Fruit fly (Drosophila melanogaster): ENCODE data around the gene kug.

kug gene

DNA sequence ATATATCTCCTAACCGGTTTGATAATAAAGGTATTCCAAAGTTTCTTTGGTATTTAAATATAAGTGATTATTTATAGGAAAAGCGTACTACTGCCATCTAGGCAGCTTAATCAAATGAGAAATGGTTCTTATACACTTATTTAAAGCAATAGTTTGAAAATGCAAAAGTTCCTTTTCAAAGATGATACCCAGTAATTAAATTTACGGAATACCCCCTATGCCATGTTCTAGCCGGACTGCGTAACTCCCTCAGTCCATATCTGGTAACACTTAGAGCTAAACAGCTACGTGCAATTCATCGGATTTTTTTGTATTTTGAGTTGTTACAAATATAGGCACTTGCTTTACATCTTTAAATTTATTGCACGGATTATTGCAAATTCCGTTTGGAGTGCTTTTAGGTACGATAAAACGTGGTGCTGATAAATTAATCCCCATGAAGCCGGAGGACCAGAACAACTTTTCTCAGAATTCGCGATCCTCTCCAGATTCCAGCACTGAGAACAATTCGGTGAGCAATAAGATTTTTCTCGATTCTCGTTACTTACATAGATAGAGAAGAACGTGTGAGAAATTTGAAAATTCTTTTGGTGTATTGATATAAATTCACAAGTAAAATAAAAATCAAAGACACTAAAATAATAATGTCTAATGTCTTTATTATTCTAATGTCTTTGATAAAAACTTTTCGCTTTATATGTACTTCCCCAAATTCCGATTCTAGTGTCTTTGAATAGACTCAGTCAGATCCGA, 2.4 kb upstream of the kug start, which contains the start of gene CG7668 (continued):
- TF ChIP-seq Dll (GFP tag; IDR thresholded peaks at IDR 0.05; ENCODE audit: partially characterized antibody) (peak; percentile 33; the same call in 1 of the 4 replicates), Chrac-16 (GFP tag; optimal IDR thresholded peaks at IDR 0.05) (peak; percentile 83), CG4404 (GFP tag; IDR thresholded peaks at IDR 0.05) (no peak; the same call in 1 of the 2 replicates), gcm (GFP tag; optimal IDR thresholded peaks at IDR 0.05) (peak; percentile 93), CG5953 (GFP tag; IDR thresholded peaks at IDR 0.05) (peak; percentile 82), CG12391 (tag; optimal IDR thresholded peaks at IDR 0.05) (peak; percentile 96), CG6272 (GFP tag; IDR thresholded peaks at IDR 0.05) (no peak), ken (GFP tag; IDR thresholded peaks at IDR 0.05) (peak; percentile 91; the same call in 2 of the 3 replicates), CG16815 (GFP tag; optimal IDR thresholded peaks at IDR 0.05) (peak; percentile 81), esg (GFP tag; conservative IDR thresholded peaks at IDR 0.05) (peak; percentile 85), knrl (GFP tag; IDR thresholded peaks at IDR 0.05; ENCODE audit: partially characterized antibody) (no peak; the same call in 2 of the 3 replicates), CG2116 (GFP tag; optimal IDR thresholded peaks at IDR 0.05) (peak; percentile 68), tna (GFP tag; IDR thresholded peaks at IDR 0.05; ENCODE audit: partially characterized antibody) (no peak), CG15269 (tag; optimal IDR thresholded peaks at IDR 0.05) (peak; percentile 92), Usf (GFP tag; optimal IDR thresholded peaks at IDR 0.05) (peak; percentile 63), scrt (GFP tag; optimal IDR thresholded peaks at IDR 0.05) (peak; percentile 78), Trl (optimal IDR thresholded peaks at IDR 0.05) (peak in 1 of 2 experiments; percentile 16), Trl (GFP tag; optimal IDR thresholded peaks at IDR 0.05) (peak; percentile 85), CG3847 (GFP tag; IDR thresholded peaks at IDR 0.05) (peak; percentile 86), onecut (GFP tag; IDR thresholded peaks at IDR 0.05) (peak; percentile 83), Antp (GFP tag; optimal IDR thresholded peaks at IDR 0.05) (peak; percentile 82), Aef1 (GFP tag; IDR thresholded peaks at IDR 0.05) (peak; percentile 77), salm (tag; optimal IDR thresholded peaks at IDR 0.05) (peak; percentile 89), D19B (GFP tag; optimal IDR thresholded peaks at IDR 0.05) (peak; percentile 99), CTCF (GFP tag; optimal IDR thresholded peaks at IDR 0.05) (peak; percentile 47), CG17328 (GFP tag; IDR thresholded peaks at IDR 0.05) (peak; percentile 93), CG5180 (GFP tag; optimal IDR thresholded peaks at IDR 0.05) (peak; percentile 78)

DNA sequence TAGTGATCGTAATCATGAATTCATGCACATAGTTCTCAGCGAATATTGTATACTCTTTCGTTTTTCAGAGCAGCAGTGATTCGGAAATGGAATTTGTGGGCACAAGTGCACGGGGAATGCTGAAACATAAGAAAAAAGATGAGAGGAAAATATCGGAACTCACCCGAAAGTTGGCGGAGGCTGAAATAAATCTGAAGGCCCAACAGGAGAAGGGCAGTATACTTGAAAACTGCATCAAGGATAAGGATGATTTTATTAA, 1.9 kb upstream of the kug start:
- TF ChIP-seq dan (GFP tag; IDR thresholded peaks at IDR 0.05): no peak
- no peak for TF ChIP-seq org-1 (GFP tag; optimal IDR thresholded peaks at IDR 0.05)
- peak; percentile 97 for TF ChIP-seq D19A (tag; optimal IDR thresholded peaks at IDR 0.05)
- TF ChIP-seq CG6654 (GFP tag; optimal IDR thresholded peaks at IDR 0.05): no peak
- TF ChIP-seq gro (GFP tag; optimal IDR thresholded peaks at IDR 0.05): no peak
- TF ChIP-seq row (GFP tag; IDR thresholded peaks at IDR 0.05): peak; percentile 40; the same call in 1 of the 3 replicates
- no peak for TF ChIP-seq CG14860 (GFP tag; IDR thresholded peaks at IDR 0.05; ENCODE audit: partially characterized antibody)
- no peak for TF ChIP-seq CG13123 (GFP tag; optimal IDR thresholded peaks at IDR 0.05)
- no peak for TF ChIP-seq CG8290 (GFP tag; optimal IDR thresholded peaks at IDR 0.05)
- no peak for TF ChIP-seq CG8290 (tag; optimal IDR thresholded peaks at IDR 0.05)
- peak; percentile 5 for TF ChIP-seq CG1603 (tag; optimal IDR thresholded peaks at IDR 0.05)
- no peak for TF ChIP-seq lov (optimal IDR thresholded peaks at IDR 0.05)
- 0 out of 3 replicates have a peak, but pooled peaks have one; percentile 36 for TF ChIP-seq lov (GFP tag; IDR thresholded peaks at IDR 0.05)
- TF ChIP-seq grn (GFP tag; optimal IDR thresholded peaks at IDR 0.05): peak; percentile 47
- no peak for TF ChIP-seq gsb (GFP tag; IDR thresholded peaks at IDR 0.05)
- no peak for TF ChIP-seq Atf6 (GFP tag; IDR thresholded peaks at IDR 0.05)
- TF ChIP-seq CG12299 (tag; optimal IDR thresholded peaks at IDR 0.05): no peak
- TF ChIP-seq Drgx (GFP tag; IDR thresholded peaks at IDR 0.05): peak; percentile 3; the same call in 1 of the 2 replicates
- TF ChIP-seq ranshi (GFP tag; IDR thresholded peaks at IDR 0.05): no peak

All from whole organism, embryonic.